Fruit fly (Drosophila melanogaster): ENCODE data around the gene scaf6.

The scaf6 gene

DNA sequence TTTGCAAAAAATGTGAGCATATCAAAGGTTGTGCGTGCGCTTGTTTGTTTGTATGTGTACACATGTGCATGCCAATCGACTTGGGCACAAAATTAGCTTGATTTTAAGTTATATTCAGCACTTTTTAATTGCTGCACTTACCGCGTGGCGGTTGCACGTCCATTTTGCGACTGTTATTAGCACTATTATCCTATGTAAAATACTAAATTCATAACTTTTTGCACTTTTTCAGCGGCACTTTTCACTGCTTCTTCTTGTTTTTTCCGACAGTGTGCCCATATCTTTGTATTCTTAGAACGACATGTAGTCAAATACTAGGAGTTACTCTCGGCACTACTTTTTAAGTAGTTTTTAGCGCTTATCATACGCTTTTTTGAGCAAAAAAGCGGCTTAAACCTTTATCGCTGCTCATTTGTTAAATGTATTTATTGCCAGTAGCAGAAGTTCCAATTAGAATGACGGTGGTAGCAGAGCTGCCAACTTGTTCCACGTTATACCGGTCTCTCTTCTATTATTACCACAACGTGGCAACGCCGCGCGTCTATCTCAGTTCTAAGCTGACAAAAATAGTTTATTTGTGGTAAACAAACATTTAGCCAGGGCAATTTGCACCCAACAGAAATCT is at the start of gene scaf6, which contains the start of gene Papst2:
scaf6 (minus strand) TSS at position 278 of the 625 bp plus-strand sequence.
Papst2 (plus strand) TSS at position 501 of the 625 bp plus-strand sequence.
- TF ChIP-seq Vsx2 (GFP tag; optimal IDR thresholded peaks at IDR 0.05; ENCODE audit: partially characterized antibody) (peak; percentile 45), ey (GFP tag; optimal IDR thresholded peaks at IDR 0.05) (no peak), Myc (optimal IDR thresholded peaks at IDR 0.05) (peak; percentile 18), Dif (GFP tag; optimal IDR thresholded peaks at IDR 0.05; ENCODE audit: partially characterized antibody) (peak; percentile 29)

dm6 chr3L:17077273-17077672 is 34.9 kb upstream of the scaf6 start:
- TF ChIP-seq Vsx2 (GFP tag; optimal IDR thresholded peaks at IDR 0.05; ENCODE audit: partially characterized antibody) (no peak), Dfd (GFP tag; optimal IDR thresholded peaks at IDR 0.05) (peak; percentile 95)

- TF ChIP-seq HLH106 (tag; optimal IDR thresholded peaks at IDR 0.05) (no peak), Abd-B (GFP tag; optimal IDR thresholded peaks at IDR 0.05) (no peak), fru (GFP tag; optimal IDR thresholded peaks at IDR 0.05) (no peak), CG32264 (GFP tag; optimal IDR thresholded peaks at IDR 0.05) (no peak), Mio (GFP tag; optimal IDR thresholded peaks at IDR 0.05) (no peak), h (GFP tag; optimal IDR thresholded peaks at IDR 0.05) (no peak), CrebA (GFP tag; optimal IDR thresholded peaks at IDR 0.05; ENCODE audit: borderline replicate concordance) (no peak), usp (GFP tag; optimal IDR thresholded peaks at IDR 0.05) (no peak), Sp1 (GFP tag; optimal IDR thresholded peaks at IDR 0.05) (no peak), Jra (GFP tag; optimal IDR thresholded peaks at IDR 0.05) (no peak)
Observed at dm6 chr3L:17055467-17055877, 13.1 kb upstream of the scaf6 start, which contains the start of gene CG7724. CG7724 (plus strand) TSS chr3L:17055613.

dm6 chr3L:17053932-17054331 is 11.6 kb upstream of the scaf6 start:
- TF ChIP-seq usp (GFP tag; optimal IDR thresholded peaks at IDR 0.05) (no peak), Mio (GFP tag; optimal IDR thresholded peaks at IDR 0.05) (no peak), lola (GFP tag; optimal IDR thresholded peaks at IDR 0.05) (no peak), dl (GFP tag; optimal IDR thresholded peaks at IDR 0.05; ENCODE audit: insufficient read depth in 1 of 2, partially characterized antibody in 2 of 2) (no peak), Vsx2 (GFP tag; optimal IDR thresholded peaks at IDR 0.05; ENCODE audit: partially characterized antibody) (no peak), Hnf4 (GFP tag; optimal IDR thresholded peaks at IDR 0.05) (no peak)

DNA sequence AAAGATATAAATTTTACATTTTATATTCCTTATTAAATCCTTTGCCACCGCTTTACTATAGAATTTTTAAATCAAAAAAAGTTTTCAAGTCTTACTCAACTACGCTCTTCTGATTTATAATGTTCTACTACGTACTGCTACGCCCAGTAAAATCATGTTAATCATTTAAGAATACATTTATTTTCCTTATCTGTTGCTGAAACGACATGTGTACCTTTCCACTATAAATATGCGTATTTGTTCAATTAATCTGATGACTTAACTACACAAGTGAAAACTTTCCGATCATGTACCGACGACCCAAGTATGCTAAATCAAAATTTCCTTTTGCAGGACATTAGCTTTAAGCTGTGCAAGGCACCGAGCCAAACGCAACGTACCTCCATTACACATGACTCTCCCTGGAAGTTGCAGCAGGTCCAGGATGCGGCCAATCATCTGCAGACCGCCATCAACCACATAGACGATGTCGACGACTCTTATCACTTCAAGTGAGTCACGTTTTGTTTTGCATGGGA is 10.1 kb upstream of the scaf6 start:
- no peak for TF ChIP-seq N (GFP tag; optimal IDR thresholded peaks at IDR 0.05)
- TF ChIP-seq Dif (GFP tag; optimal IDR thresholded peaks at IDR 0.05; ENCODE audit: partially characterized antibody): no peak
- no peak for TF ChIP-seq Rel (GFP tag; optimal IDR thresholded peaks at IDR 0.05)
- no peak for TF ChIP-seq Rel (tag; optimal IDR thresholded peaks at IDR 0.05)
- TF ChIP-seq Hr83 (GFP tag; optimal IDR thresholded peaks at IDR 0.05; ENCODE audit: poor library complexity, severe bottlenecking): no peak
- TF ChIP-seq Abd-B (GFP tag; optimal IDR thresholded peaks at IDR 0.05): no peak
- TF ChIP-seq sage (GFP tag; optimal IDR thresholded peaks at IDR 0.05): no peak
- no peak for TF ChIP-seq foxo (GFP tag; optimal IDR thresholded peaks at IDR 0.05)
- TF ChIP-seq GATAd (GFP tag; optimal IDR thresholded peaks at IDR 0.05): no peak
- TF ChIP-seq brk (GFP tag; optimal IDR thresholded peaks at IDR 0.05): no peak
- TF ChIP-seq jim (GFP tag; optimal IDR thresholded peaks at IDR 0.05): no peak
- no peak for TF ChIP-seq Myc (optimal IDR thresholded peaks at IDR 0.05)
- no peak for TF ChIP-seq CG9705 (GFP tag; optimal IDR thresholded peaks at IDR 0.05)
- no peak for TF ChIP-seq pan (optimal IDR thresholded peaks at IDR 0.05)
- TF ChIP-seq dl (GFP tag; optimal IDR thresholded peaks at IDR 0.05; ENCODE audit: insufficient read depth in 1 of 2, partially characterized antibody in 2 of 2): no peak
- TF ChIP-seq CG32264 (GFP tag; optimal IDR thresholded peaks at IDR 0.05): no peak

DNA sequence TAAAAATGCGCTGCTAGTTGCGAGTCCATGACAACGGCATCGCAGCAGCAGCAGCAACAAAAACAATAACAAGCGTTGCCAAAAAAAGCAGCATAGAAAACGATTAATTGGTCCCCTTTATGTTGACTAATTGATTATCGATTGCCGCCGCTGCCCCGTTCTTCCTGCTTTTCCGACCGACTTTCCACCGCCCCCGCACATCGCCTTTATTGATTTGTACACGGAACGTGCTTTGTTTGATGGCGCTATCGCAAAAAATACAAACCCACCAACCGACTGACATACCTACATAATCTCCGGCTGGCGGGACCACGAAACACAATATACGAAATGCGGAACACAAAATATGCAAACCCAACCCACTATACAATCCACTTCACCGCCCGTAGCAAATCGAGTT is 9.1 kb upstream of the scaf6 start:
- TF ChIP-seq GATAd (GFP tag; optimal IDR thresholded peaks at IDR 0.05) (no peak), ey (GFP tag; optimal IDR thresholded peaks at IDR 0.05) (no peak), Sp1 (GFP tag; optimal IDR thresholded peaks at IDR 0.05) (no peak), dl (GFP tag; optimal IDR thresholded peaks at IDR 0.05; ENCODE audit: insufficient read depth in 1 of 2, partially characterized antibody in 2 of 2) (no peak), usp (GFP tag; optimal IDR thresholded peaks at IDR 0.05) (no peak), CrebA (GFP tag; optimal IDR thresholded peaks at IDR 0.05; ENCODE audit: borderline replicate concordance) (no peak), N (GFP tag; optimal IDR thresholded peaks at IDR 0.05) (no peak), Hnf4 (GFP tag; optimal IDR thresholded peaks at IDR 0.05) (no peak), dsf (GFP tag; optimal IDR thresholded peaks at IDR 0.05; ENCODE audit: borderline replicate concordance) (no peak), Dfd (GFP tag; optimal IDR thresholded peaks at IDR 0.05) (no peak), tai (GFP tag; optimal IDR thresholded peaks at IDR 0.05) (no peak), HLH106 (tag; optimal IDR thresholded peaks at IDR 0.05) (no peak), Myc (optimal IDR thresholded peaks at IDR 0.05) (no peak), Jra (GFP tag; optimal IDR thresholded peaks at IDR 0.05) (no peak), Hr78 (GFP tag; optimal IDR thresholded peaks at IDR 0.05) (no peak), Vsx2 (GFP tag; optimal IDR thresholded peaks at IDR 0.05; ENCODE audit: partially characterized antibody) (no peak), psq (GFP tag; optimal IDR thresholded peaks at IDR 0.05) (no peak), CG32264 (GFP tag; optimal IDR thresholded peaks at IDR 0.05) (no peak), foxo (GFP tag; optimal IDR thresholded peaks at IDR 0.05) (no peak), fru (GFP tag; optimal IDR thresholded peaks at IDR 0.05) (no peak)

Data from whole organism, wandering third instar larva.